Worm (Caenorhabditis elegans): ENCODE results near the gene srm-3.

The srm-3 gene

DNA sequence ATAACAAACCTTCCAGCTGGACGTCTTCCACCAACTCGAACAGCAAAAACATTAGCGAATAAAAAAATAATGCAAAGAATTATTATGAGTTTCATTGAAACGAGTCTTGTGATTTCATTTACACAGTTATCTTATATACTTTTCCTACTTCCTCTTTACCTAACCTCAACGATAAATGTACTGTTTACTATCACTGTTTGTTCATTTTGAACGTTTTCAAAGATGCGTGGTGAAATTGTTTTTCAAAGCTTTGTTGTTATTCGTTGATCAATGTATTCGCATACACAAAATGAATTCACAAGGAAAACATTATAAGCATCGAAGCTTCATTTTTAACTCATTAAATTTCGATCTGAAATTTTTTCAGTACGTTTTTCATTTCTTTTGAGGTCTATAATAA is 26.5 kb upstream of the srm-3 start, which contains the start of gene W09C2.7:
Gene W09C2.7, minus strand, starts transcription at position 101 of the 400 bp plus-strand sequence.
- TF ChIP-seq ztf-11 (tag; optimal IDR thresholded peaks at IDR 0.05) (no peak), lin-39 (tag; optimal IDR thresholded peaks at IDR 0.05) (no peak), nhr-21 (tag; optimal IDR thresholded peaks at IDR 0.05) (no peak), ztf-4 (tag; optimal IDR thresholded peaks at IDR 0.05) (no peak), nhr-23 (tag; optimal IDR thresholded peaks at IDR 0.05) (no peak), F13H6.1 (tag; optimal IDR thresholded peaks at IDR 0.05) (no peak), fos-1 (tag; optimal IDR thresholded peaks at IDR 0.05) (no peak), alr-1 (tag; optimal IDR thresholded peaks at IDR 0.05) (no peak), mab-5 (tag; optimal IDR thresholded peaks at IDR 0.05) (no peak), crh-2 (tag; optimal IDR thresholded peaks at IDR 0.05) (no peak), nhr-10 (tag; optimal IDR thresholded peaks at IDR 0.05) (no peak), lin-11 (tag; optimal IDR thresholded peaks at IDR 0.05) (no peak), sma-9 (GFP tag; optimal IDR thresholded peaks at IDR 0.05) (no peak), sma-9 (tag; optimal IDR thresholded peaks at IDR 0.05) (no peak), blmp-1 (tag; optimal IDR thresholded peaks at IDR 0.05; ENCODE audit: insufficient read depth) (no peak), nhr-129 (tag; optimal IDR thresholded peaks at IDR 0.05) (no peak), lsy-2 (tag; optimal IDR thresholded peaks at IDR 0.05) (no peak), peb-1 (tag; optimal IDR thresholded peaks at IDR 0.05) (no peak), C34F6.9 (tag; optimal IDR thresholded peaks at IDR 0.05) (no peak)

DNA sequence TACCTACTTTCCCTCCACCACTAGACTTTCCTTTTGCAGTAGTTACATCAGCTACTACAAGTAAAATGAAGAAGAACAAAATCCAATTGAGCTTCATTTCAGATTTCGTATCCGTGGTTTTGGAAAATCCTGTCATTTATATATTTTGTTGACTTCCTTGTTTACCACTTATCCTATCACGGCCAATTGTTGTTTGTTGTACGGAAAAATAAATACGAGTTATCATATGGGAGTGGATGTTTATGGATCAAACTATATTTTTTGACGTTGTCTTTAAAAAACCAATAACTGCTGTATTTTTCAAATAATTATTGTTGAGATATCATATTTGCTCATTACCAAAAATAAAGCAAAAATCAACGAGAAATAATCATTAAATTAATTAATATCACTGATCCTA is 25.5 kb upstream of the srm-3 start, which contains the start of gene W09C2.9:
Gene W09C2.9, minus strand, starts transcription at position 101 of the 400 bp plus-strand sequence.
- no peak for TF ChIP-seq nhr-21 (tag; optimal IDR thresholded peaks at IDR 0.05)
- TF ChIP-seq lin-39 (tag; optimal IDR thresholded peaks at IDR 0.05) = no peak
- TF ChIP-seq ZK546.5 (tag; optimal IDR thresholded peaks at IDR 0.05) = no peak
- TF ChIP-seq R02D3.7 (tag; optimal IDR thresholded peaks at IDR 0.05) = no peak
- TF ChIP-seq elt-3 (tag; optimal IDR thresholded peaks at IDR 0.05) = no peak
- no peak for TF ChIP-seq fos-1 (tag; optimal IDR thresholded peaks at IDR 0.05)
- no peak for TF ChIP-seq ztf-4 (tag; optimal IDR thresholded peaks at IDR 0.05)
- no peak for TF ChIP-seq nhr-25 (tag; optimal IDR thresholded peaks at IDR 0.05)
- no peak for TF ChIP-seq peb-1 (tag; optimal IDR thresholded peaks at IDR 0.05)
- no peak for TF ChIP-seq nhr-237 (tag; optimal IDR thresholded peaks at IDR 0.05)
- TF ChIP-seq lsy-2 (tag; optimal IDR thresholded peaks at IDR 0.05) = no peak
- no peak for TF ChIP-seq ama-1 (optimal IDR thresholded peaks at IDR 0.05)
- TF ChIP-seq ztf-1 (GFP tag; conservative IDR thresholded peaks at IDR 0.05) = no peak
- no peak for TF ChIP-seq blmp-1 (tag; optimal IDR thresholded peaks at IDR 0.05; ENCODE audit: insufficient read depth)
- TF ChIP-seq zag-1 (tag; optimal IDR thresholded peaks at IDR 0.05) = no peak
- TF ChIP-seq Y55F3AM.14 (GFP tag; optimal IDR thresholded peaks at IDR 0.05) = no peak
- TF ChIP-seq unc-62 (GFP tag; optimal IDR thresholded peaks at IDR 0.05) = no peak

DNA sequence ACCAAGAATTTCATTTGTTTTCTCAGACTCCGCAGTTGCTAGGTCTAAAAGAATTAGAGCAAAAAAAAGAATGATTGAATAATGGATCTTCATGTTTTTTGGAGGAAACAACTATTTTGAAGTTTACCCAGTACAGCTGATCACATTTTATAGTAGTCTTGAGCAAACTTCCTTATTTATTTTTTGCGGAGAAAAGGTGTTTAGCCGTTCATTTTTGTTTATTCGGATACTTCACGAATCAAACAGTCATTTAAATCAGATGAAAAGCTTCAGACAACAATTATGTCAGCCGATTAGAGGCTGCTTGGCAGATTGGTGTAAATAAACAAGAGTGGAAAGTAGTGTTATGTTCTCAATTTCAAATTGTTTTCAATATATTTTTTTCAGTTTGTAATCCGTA is 24.5 kb upstream of the srm-3 start, which contains the start of gene W09C2.8:
Gene W09C2.8, minus strand, starts transcription at position 101 of the 400 bp plus-strand sequence.
- TF ChIP-seq peb-1 (tag; optimal IDR thresholded peaks at IDR 0.05) (no peak), nhr-77 (tag; optimal IDR thresholded peaks at IDR 0.05) (no peak), fos-1 (tag; optimal IDR thresholded peaks at IDR 0.05) (no peak), mdl-1 (tag; optimal IDR thresholded peaks at IDR 0.05) (no peak), nhr-23 (tag; optimal IDR thresholded peaks at IDR 0.05) (no peak), ama-1 (optimal IDR thresholded peaks at IDR 0.05) (no peak), elt-1 (tag; optimal IDR thresholded peaks at IDR 0.05) (no peak), skn-1 (tag; optimal IDR thresholded peaks at IDR 0.05) (no peak), unc-55 (GFP tag; optimal IDR thresholded peaks at IDR 0.05) (no peak), ztf-1 (GFP tag; conservative IDR thresholded peaks at IDR 0.05) (no peak), Y55F3AM.14 (GFP tag; optimal IDR thresholded peaks at IDR 0.05) (no peak), egl-27 (tag; optimal IDR thresholded peaks at IDR 0.05) (no peak), lin-13 (GFP tag; optimal IDR thresholded peaks at IDR 0.05) (no peak), lsy-2 (tag; optimal IDR thresholded peaks at IDR 0.05) (no peak), elt-3 (tag; optimal IDR thresholded peaks at IDR 0.05) (no peak), ceh-16 (tag; optimal IDR thresholded peaks at IDR 0.05) (no peak)

DNA sequence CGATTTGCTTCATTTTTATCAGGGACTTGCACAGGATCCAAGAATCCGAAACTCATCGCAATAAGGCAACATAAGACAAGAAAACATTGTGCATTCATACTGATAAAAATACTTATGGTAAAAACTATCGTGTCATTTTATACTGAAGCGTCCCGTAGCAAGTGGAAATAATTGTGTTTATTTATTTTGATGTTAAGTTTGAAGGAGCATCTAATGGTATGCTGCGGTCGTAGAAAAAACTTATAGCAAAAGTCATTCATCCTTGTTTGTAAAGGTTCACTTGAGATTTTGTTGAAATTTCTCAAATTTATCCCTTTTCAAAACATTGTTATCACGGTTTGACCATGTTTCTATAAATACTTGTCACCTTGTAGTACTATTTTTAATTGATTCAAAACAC is 23.8 kb upstream of the srm-3 start, which contains the start of gene W09C2.10:
Gene W09C2.10, minus strand, starts transcription at position 101 of the 400 bp plus-strand sequence.
- TF ChIP-seq ztf-4 (tag; optimal IDR thresholded peaks at IDR 0.05) (no peak), nhr-11 (tag; optimal IDR thresholded peaks at IDR 0.05) (no peak), alr-1 (tag; optimal IDR thresholded peaks at IDR 0.05) (no peak), unc-62 (GFP tag; optimal IDR thresholded peaks at IDR 0.05) (no peak), lsy-2 (tag; optimal IDR thresholded peaks at IDR 0.05) (no peak), snpc-4 (tag; optimal IDR thresholded peaks at IDR 0.05) (no peak), zag-1 (tag; optimal IDR thresholded peaks at IDR 0.05) (no peak), mab-5 (tag; optimal IDR thresholded peaks at IDR 0.05) (no peak), lin-39 (tag; optimal IDR thresholded peaks at IDR 0.05) (no peak)

All from whole organism, L2 larva.